Worm (Caenorhabditis elegans) whole organism, L1 larva: ENCODE results near the gene F41C3.2.

Source experiments
- C16A3.4 ChIP-seq: fragments of 150-350 bp; optimal IDR thresholded peaks from 2 replicates; lab custom pipeline; 2014; ENCODE audit warnings: missing biosample characterization, missing genetic modification characterization
- C34B4.2 ChIP-seq: sonication (generic microtip); optimal IDR thresholded peaks from 2 replicates; lab custom pipeline; 2017; ENCODE audit warnings: mild to moderate bottlenecking, missing genetic modification characterization, missing compliant biosample characterization
- aha-1 ChIP-seq: fragments of 150-350 bp; optimal IDR thresholded peaks from 2 replicates; lab custom pipeline; 2014; ENCODE audit warnings: missing biosample characterization, missing genetic modification characterization
- alr-1 ChIP-seq: fragments of 200-800 bp; sonication (Bioruptor generic); optimal IDR thresholded peaks from 2 replicates; lab custom pipeline; 2018; ENCODE audit warnings: borderline replicate concordance, mild to moderate bottlenecking, missing genetic modification characterization, missing compliant biosample characterization
- blmp-1 ChIP-seq: fragments of 150-350 bp; optimal IDR thresholded peaks from 2 replicates; lab custom pipeline; 2014; ENCODE audit warnings: missing biosample characterization, missing genetic modification characterization
- ceh-63 ChIP-seq: fragments of 200-800 bp; sonication (Bioruptor generic); optimal IDR thresholded peaks from 2 replicates; lab custom pipeline; 2018; ENCODE audit warnings: mild to moderate bottlenecking, missing genetic modification characterization, missing compliant biosample characterization
- ceh-82 ChIP-seq, 3 experiments: fragments of 150-350 bp in 1 of 3; sonication (generic microtip) in 2 of 3; optimal IDR thresholded peaks; 2 replicates each; lab custom pipeline; 2014 to 2017; ENCODE audit warnings: missing biosample characterization in 3 of 3, missing genetic modification characterization in 3 of 3
- ceh-88 ChIP-seq: fragments of 200-800 bp; sonication (Bioruptor generic); IDR thresholded peaks from 2 replicates; pipeline ENCODE4 v1.3.6; 2022; ENCODE audit warnings: missing genetic modification characterization, missing compliant biosample characterization
- ces-1 ChIP-seq: fragments of 150-350 bp; optimal IDR thresholded peaks from 2 replicates; lab custom pipeline; 2014; ENCODE audit warnings: missing biosample characterization, missing genetic modification reagents, missing genetic modification characterization
- egl-13 ChIP-seq: sonication (generic microtip); optimal IDR thresholded peaks from 2 replicates; lab custom pipeline; 2016; ENCODE audit warnings: missing genotype, missing genetic modification reagents, missing genetic modification characterization, missing compliant biosample characterization
- fkh-10 ChIP-seq: sonication (generic microtip); optimal IDR thresholded peaks from 2 replicates; lab custom pipeline; 2017; ENCODE audit warnings: missing biosample characterization, missing genetic modification reagents, missing genetic modification characterization
- fkh-8 ChIP-seq: sonication (generic microtip); optimal IDR thresholded peaks from 2 replicates; lab custom pipeline; 2016; ENCODE audit warnings: mild to moderate bottlenecking, missing genetic modification characterization, missing compliant biosample characterization
- hlh-17 ChIP-seq: fragments of 200-800 bp; sonication (Bioruptor generic); optimal IDR thresholded peaks from 2 replicates; lab custom pipeline; 2018; ENCODE audit warnings: missing genetic modification characterization, mild to moderate bottlenecking, missing compliant biosample characterization, moderate library complexity, borderline replicate concordance
- hlh-4 ChIP-seq: sonication (generic microtip); optimal IDR thresholded peaks from 2 replicates; lab custom pipeline; 2016; ENCODE audit warnings: mild to moderate bottlenecking, missing genetic modification characterization, missing compliant biosample characterization
- hpl-2 ChIP-seq: fragments of 150-350 bp; optimal IDR thresholded peaks from 2 replicates; lab custom pipeline; 2014; ENCODE audit warnings: missing biosample characterization, missing genetic modification reagents, missing genetic modification characterization
- irx-1 ChIP-seq: sonication (generic microtip); optimal IDR thresholded peaks from 2 replicates; lab custom pipeline; 2016; ENCODE audit warnings: missing genetic modification characterization, missing compliant biosample characterization
- isw-1 ChIP-seq: fragments of 200-800 bp; sonication (Bioruptor generic); IDR thresholded peaks from 2 replicates; pipeline ENCODE4 v1.3.6; 2022; ENCODE audit warnings: missing genetic modification characterization, missing compliant biosample characterization
- jun-1 ChIP-seq: fragments of 150-350 bp; optimal IDR thresholded peaks from 2 replicates; lab custom pipeline; 2014; ENCODE audit warnings: missing biosample characterization, missing genetic modification reagents, missing genetic modification characterization
- lin-14 ChIP-seq: fragments of 200-800 bp; sonication (Bioruptor generic); optimal IDR thresholded peaks from 2 replicates; lab custom pipeline; 2018; ENCODE audit warnings: mild to moderate bottlenecking, missing genetic modification characterization, moderate library complexity, missing compliant biosample characterization
- lin-15B ChIP-seq: fragments of 150-350 bp; sonication (generic microtip); optimal IDR thresholded peaks from 3 replicates; lab custom pipeline; 2014; ENCODE audit warnings: missing biosample characterization, missing genetic modification characterization
- lin-39 ChIP-seq: fragments of 150-350 bp; optimal IDR thresholded peaks from 2 replicates; lab custom pipeline; 2014; ENCODE audit warnings: missing biosample characterization, missing genetic modification reagents, missing genetic modification characterization
- lsy-2 ChIP-seq, 2 experiments: fragments of 150-350 bp; optimal IDR thresholded peaks; 2 replicates each; lab custom pipeline; 2014; ENCODE audit warnings: missing biosample characterization in 2 of 2, missing genetic modification characterization in 2 of 2
- mef-2 ChIP-seq: fragments of 150-350 bp; optimal IDR thresholded peaks from 2 replicates; lab custom pipeline; 2014; ENCODE audit warnings: missing biosample characterization, missing genetic modification characterization
- nhr-12 ChIP-seq: sonication (generic microtip); optimal IDR thresholded peaks from 2 replicates; lab custom pipeline; 2017; ENCODE audit warnings: missing biosample characterization, missing genetic modification characterization
- nhr-19 ChIP-seq: fragments of 200-800 bp; sonication (Bioruptor generic); conservative IDR thresholded peaks from 2 replicates; pipeline ENCODE4 v1.3.6; 2022; ENCODE audit warnings: missing genetic modification characterization, missing compliant biosample characterization
- nhr-20 ChIP-seq: sonication (generic microtip); optimal IDR thresholded peaks from 2 replicates; lab custom pipeline; 2016; ENCODE audit warnings: mild to moderate bottlenecking, missing genetic modification characterization, missing compliant biosample characterization
- nhr-28 ChIP-seq: fragments of 150-350 bp; optimal IDR thresholded peaks from 2 replicates; lab custom pipeline; 2014; ENCODE audit warnings: missing biosample characterization, missing genetic modification characterization
- nhr-47 ChIP-seq: sonication (generic microtip); optimal IDR thresholded peaks from 2 replicates; lab custom pipeline; 2016; ENCODE audit warnings: mild to moderate bottlenecking, missing genetic modification characterization, moderate library complexity, missing compliant biosample characterization
- nhr-71 ChIP-seq: sonication (generic microtip); optimal IDR thresholded peaks from 2 replicates; lab custom pipeline; 2016; ENCODE audit warnings: mild to moderate bottlenecking, missing genetic modification characterization, moderate library complexity, missing compliant biosample characterization
- nhr-76 ChIP-seq: sonication (generic microtip); optimal IDR thresholded peaks from 2 replicates; lab custom pipeline; 2017; ENCODE audit warnings: missing biosample characterization, missing genetic modification characterization
- nhr-84 ChIP-seq: sonication (generic microtip); optimal IDR thresholded peaks from 2 replicates; lab custom pipeline; 2017; ENCODE audit warnings: missing biosample characterization, missing genetic modification characterization
- nhr-85 ChIP-seq: sonication (generic microtip); peaks from one replicate; lab custom pipeline; 2016; ENCODE audit warnings: missing genetic modification characterization, inconsistent platforms, missing compliant biosample characterization
- nhr-90 ChIP-seq: sonication (generic microtip); optimal IDR thresholded peaks from 2 replicates; lab custom pipeline; 2016; ENCODE audit warnings: mild to moderate bottlenecking, missing genetic modification characterization, missing compliant biosample characterization; ENCODE audit not compliant: poor library complexity
- rnt-1 ChIP-seq: sonication (generic microtip); optimal IDR thresholded peaks from 2 replicates; lab custom pipeline; 2016; ENCODE audit warnings: mild to moderate bottlenecking, missing genetic modification characterization, moderate library complexity, missing compliant biosample characterization
- snu-23 ChIP-seq: sonication (generic microtip); optimal IDR thresholded peaks from 2 replicates; lab custom pipeline; 2016; ENCODE audit warnings: missing genetic modification characterization, missing compliant biosample characterization
- sox-4 ChIP-seq: sonication (generic microtip); optimal IDR thresholded peaks from 2 replicates; lab custom pipeline; 2016; ENCODE audit warnings: missing genetic modification characterization, missing compliant biosample characterization
- sptf-1 ChIP-seq: fragments of 150-350 bp; optimal IDR thresholded peaks from 2 replicates; lab custom pipeline; 2014; ENCODE audit warnings: missing biosample characterization, missing genetic modification characterization
- sup-37 ChIP-seq: fragments of 200-800 bp; sonication (Bioruptor generic); optimal IDR thresholded peaks from 2 replicates; lab custom pipeline; 2018; ENCODE audit warnings: mild to moderate bottlenecking, missing genetic modification characterization, missing compliant biosample characterization
- tbx-2 ChIP-seq: sonication (generic microtip); optimal IDR thresholded peaks from 2 replicates; lab custom pipeline; 2016; ENCODE audit warnings: missing genetic modification characterization, missing compliant biosample characterization
- tlp-1 ChIP-seq: fragments of 150-350 bp; optimal IDR thresholded peaks from 2 replicates; lab custom pipeline; 2014; ENCODE audit warnings: missing biosample characterization, missing genetic modification characterization
- unc-130 ChIP-seq: fragments of 150-350 bp; optimal IDR thresholded peaks from 2 replicates; lab custom pipeline; 2017; ENCODE audit warnings: missing biosample characterization, missing genetic modification characterization, inconsistent platforms
- unc-62 ChIP-seq: fragments of 150-350 bp; optimal IDR thresholded peaks from 2 replicates; lab custom pipeline; 2014; ENCODE audit warnings: missing biosample characterization, missing genetic modification reagents, missing genetic modification characterization
- unc-86 ChIP-seq: sonication (generic microtip); optimal IDR thresholded peaks from 2 replicates; lab custom pipeline; 2016; ENCODE audit warnings: missing genetic modification characterization, missing compliant biosample characterization
- vab-15 ChIP-seq: sonication (generic microtip); optimal IDR thresholded peaks from 2 replicates; lab custom pipeline; 2017; ENCODE audit warnings: missing genotype, mild to moderate bottlenecking, missing genetic modification characterization, missing compliant biosample characterization
- xbp-1 ChIP-seq: sonication (generic microtip); optimal IDR thresholded peaks from 2 replicates; lab custom pipeline; 2016; ENCODE audit warnings: missing genetic modification characterization, missing compliant biosample characterization
- zag-1 ChIP-seq: fragments of 150-350 bp; optimal IDR thresholded peaks from 2 replicates; lab custom pipeline; 2014; ENCODE audit warnings: missing biosample characterization, missing genetic modification characterization
- ztf-11 ChIP-seq, 2 experiments: sonication (generic microtip); optimal IDR thresholded peaks; 2 replicates each; lab custom pipeline; 2016 to 2017; ENCODE audit warnings: missing genetic modification characterization in 2 of 2, missing biosample characterization in 1 of 2, missing compliant biosample characterization in 1 of 2
- ztf-4 ChIP-seq: fragments of 150-350 bp; optimal IDR thresholded peaks from 2 replicates; lab custom pipeline; 2014; ENCODE audit warnings: missing biosample characterization, missing genetic modification characterization

The F41C3.2 gene

ce11 chrII:4701482-4702119, 48.2 kb upstream of the F41C3.2 start, which contains the start of gene unc-85 (continued):
- peak; percentile 63 for TF ChIP-seq C16A3.4 (tag; lab: Kevin White, UChicago)
- TF ChIP-seq isw-1 (GFP tag; lab: Robert Waterston, UW) = peak; percentile 88
- TF ChIP-seq unc-130 = peak; percentile 50
- TF ChIP-seq xbp-1 (tag; lab: Kevin White, UChicago) = peak; percentile 61
- peak; percentile 77 for TF ChIP-seq ceh-88 (GFP tag; lab: Robert Waterston, UW)

- TF ChIP-seq lsy-2 (tag; optimal IDR thresholded peaks at IDR 0.05; lab: Kevin White, UChicago) (no peak), lin-39 (tag; lab: Kevin White, UChicago) (no peak), xbp-1 (tag; lab: Kevin White, UChicago) (no peak), tlp-1 (tag; lab: Kevin White, UChicago) (no peak), rnt-1 (tag; lab: Kevin White, UChicago) (no peak), unc-86 (tag; lab: Kevin White, UChicago) (no peak), nhr-90 (tag; lab: Kevin White, UChicago) (no peak), vab-15 (tag; lab: Kevin White, UChicago) (no peak), C16A3.4 (tag; lab: Kevin White, UChicago) (no peak), nhr-47 (tag; lab: Kevin White, UChicago) (no peak), hpl-2 (no peak), nhr-71 (no peak), aha-1 (tag; lab: Kevin White, UChicago) (no peak), nhr-28 (tag; lab: Kevin White, UChicago) (no peak), irx-1 (tag; lab: Kevin White, UChicago) (no peak), sox-4 (tag; lab: Kevin White, UChicago) (no peak), blmp-1 (tag; lab: Kevin White, UChicago) (no peak), lin-15B (no peak), sptf-1 (tag; lab: Kevin White, UChicago) (no peak), alr-1 (tag; lab: Kevin White, UChicago) (no peak)
- TF ChIP-seq, all 84 proteins: peak for 0
Measured at ce11 chrII:4703011-4703410, 46.8 kb upstream of the F41C3.2 start.

ce11 chrII:4706359-4706871, 43.4 kb upstream of the F41C3.2 start, which contains the start of the genes F10G7.9 and tsn-1:
TSS of gene F10G7.9 (minus strand) at chrII:4706485.
TSS of gene tsn-1 (plus strand) at chrII:4706821.
- TF ChIP-seq snu-23 (GFP tag; lab: Kevin White, UChicago) (peak; percentile 68), hlh-4 (no peak), nhr-47 (tag; lab: Kevin White, UChicago) (peak; percentile 66), isw-1 (GFP tag; lab: Robert Waterston, UW) (peak; percentile 50), ces-1 (GFP tag; lab: Kevin White, UChicago) (no peak), tbx-2 (tag; lab: Kevin White, UChicago) (peak; percentile 45), nhr-20 (tag; lab: Kevin White, UChicago) (peak; percentile 58), nhr-85 (tag; lab: Kevin White, UChicago) (peak; percentile 74), unc-86 (tag; lab: Kevin White, UChicago) (peak; percentile 33), ceh-63 (GFP tag; lab: Kevin White, UChicago) (no peak), fkh-8 (no peak), nhr-71 (peak; percentile 71), vab-15 (tag; lab: Kevin White, UChicago) (no peak), unc-62 (GFP tag; lab: Kevin White, UChicago) (no peak), nhr-19 (GFP tag; lab: Robert Waterston, UW) (peak; percentile 44; the same call in 1 of the 2 replicates), hlh-17 (GFP tag; lab: Kevin White, UChicago) (no peak), nhr-84 (tag; lab: Kevin White, UChicago) (no peak), sup-37 (no peak), tlp-1 (tag; lab: Kevin White, UChicago) (no peak), nhr-12 (tag; lab: Kevin White, UChicago) (no peak), egl-13 (no peak), jun-1 (tag; lab: Kevin White, UChicago) (no peak), zag-1 (tag; lab: Kevin White, UChicago) (no peak), fkh-10 (GFP tag; lab: Kevin White, UChicago) (no peak), mef-2 (tag; lab: Kevin White, UChicago) (no peak), lin-14 (peak; percentile 68), C34B4.2 (tag; lab: Kevin White, UChicago) (no peak), ceh-82 (tag; optimal IDR thresholded peaks at IDR 0.05; lab: Kevin White, UChicago) (peak; percentile 21 to 62 (median 38)), nhr-76 (no peak), irx-1 (tag; lab: Kevin White, UChicago) (no peak), ztf-4 (tag; lab: Kevin White, UChicago) (no peak), ztf-11 (tag; optimal IDR thresholded peaks at IDR 0.05; lab: Kevin White, UChicago) (no peak)
